Fruit fly (Drosophila melanogaster): Measurements from ENCODE around the gene Eig71Ee.

The Eig71Ee gene

dm6 chr3L:15660915-15661314, 5.1 kb upstream of the Eig71Ee start, which contains the start of the genes Eig71Ej and Eig71Ek:
TSS of gene Eig71Ej (minus strand) at chr3L:15661015.
TSS of gene Eig71Ek (plus strand) at chr3L:15661248.
- no peak for TF ChIP-seq CG4707 (GFP tag; optimal IDR thresholded peaks at IDR 0.05)
- no peak for TF ChIP-seq CG10267 (tag; optimal IDR thresholded peaks at IDR 0.05)

- peak; percentile 48 for TF ChIP-seq sens (GFP tag)
- TF ChIP-seq ssp (GFP tag; IDR thresholded peaks at IDR 0.05): no peak
Observed at dm6 chr3L:15659341-15659740, 3.5 kb upstream of the Eig71Ee start, which contains the start of the genes Eig71Eh and Eig71Ei. TSS of gene Eig71Eh (minus strand) at chr3L:15659441. TSS of gene Eig71Ei (plus strand) at chr3L:15659707.

DNA sequence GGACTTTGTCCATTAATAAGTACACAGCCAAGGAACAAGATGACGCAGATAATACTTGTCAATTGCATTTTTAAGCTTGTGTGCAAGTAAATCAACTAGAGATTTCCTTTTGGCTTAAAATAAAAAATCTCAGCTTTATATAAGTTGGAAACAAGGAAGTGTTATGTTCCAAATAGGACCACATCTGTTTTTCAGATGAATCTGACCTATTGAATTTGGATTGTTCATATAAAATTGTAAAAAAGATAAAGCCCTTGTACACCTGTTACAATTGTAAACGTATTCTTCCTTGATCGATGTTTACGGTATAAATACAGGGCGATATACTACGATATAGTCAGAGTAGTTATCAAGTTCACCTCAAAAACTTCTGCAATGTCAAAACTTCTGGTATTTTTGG, 1.5 kb upstream of the Eig71Ee start, which contains the start of the genes Eig71Ef and Eig71Eg:
Gene Eig71Ef, minus strand, starts transcription at position 101 of the 400 bp plus-strand sequence.
Gene Eig71Eg, plus strand, starts transcription at position 339 of the 400 bp plus-strand sequence.
- TF ChIP-seq HmgD (GFP tag; optimal IDR thresholded peaks at IDR 0.05) (no peak), bsh (GFP tag; optimal IDR thresholded peaks at IDR 0.05) (no peak), CG8359 (GFP tag; optimal IDR thresholded peaks at IDR 0.05; ENCODE audit: borderline replicate concordance) (no peak), CG10274 (GFP tag; optimal IDR thresholded peaks at IDR 0.05) (no peak), CG10565 (GFP tag; optimal IDR thresholded peaks at IDR 0.05) (no peak), CG17361 (GFP tag; IDR thresholded peaks at IDR 0.05) (no peak), CG18262 (tag; optimal IDR thresholded peaks at IDR 0.05) (no peak), Lim3 (GFP tag; IDR thresholded peaks at IDR 0.05) (no peak), CG8290 (GFP tag; optimal IDR thresholded peaks at IDR 0.05) (no peak), CG8290 (tag; optimal IDR thresholded peaks at IDR 0.05) (no peak), CG4328 (GFP tag; optimal IDR thresholded peaks at IDR 0.05) (no peak), CG31224 (GFP tag; IDR thresholded peaks at IDR 0.05) (no peak), CG9797 (GFP tag; optimal IDR thresholded peaks at IDR 0.05) (no peak)

dm6 chr3L:15652154-15652553, 3.7 kb downstream of the Eig71Ee start, which contains the start of the genes Eig71Ec and Eig71Ed:
TSS of gene Eig71Ec (minus strand) at chr3L:15652254.
TSS of gene Eig71Ed (plus strand) at chr3L:15652537.
- TF ChIP-seq NC2α (GFP tag; optimal IDR thresholded peaks at IDR 0.05): no peak
- TF ChIP-seq CG8290 (GFP tag; optimal IDR thresholded peaks at IDR 0.05): no peak
- TF ChIP-seq CG8290 (tag; optimal IDR thresholded peaks at IDR 0.05): no peak
- TF ChIP-seq Ets97D (GFP tag; optimal IDR thresholded peaks at IDR 0.05): no peak
- no peak for TF ChIP-seq Opbp (GFP tag; IDR thresholded peaks at IDR 0.05; ENCODE audit: partially characterized antibody)
- no peak for TF ChIP-seq HLH4C (GFP tag; IDR thresholded peaks at IDR 0.05; ENCODE audit: partially characterized antibody)
- no peak for TF ChIP-seq CG2678 (tag; optimal IDR thresholded peaks at IDR 0.05)
- TF ChIP-seq CG11093 (GFP tag; IDR thresholded peaks at IDR 0.05): no peak
- TF ChIP-seq crol (GFP tag; IDR thresholded peaks at IDR 0.05): no peak
- no peak for TF ChIP-seq CG11695 (GFP tag; IDR thresholded peaks at IDR 0.05)
- TF ChIP-seq Hr51 (GFP tag; optimal IDR thresholded peaks at IDR 0.05): no peak
- no peak for TF ChIP-seq CG10543 (GFP tag; optimal IDR thresholded peaks at IDR 0.05)
- TF ChIP-seq Mad (GFP tag; optimal IDR thresholded peaks at IDR 0.05): no peak
- no peak for TF ChIP-seq sc (optimal IDR thresholded peaks at IDR 0.05)
- TF ChIP-seq sc (GFP tag; optimal IDR thresholded peaks at IDR 0.05): no peak
- TF ChIP-seq Max (GFP tag; optimal IDR thresholded peaks at IDR 0.05): no peak
- no peak for TF ChIP-seq ac (GFP tag; optimal IDR thresholded peaks at IDR 0.05)
- TF ChIP-seq CG12942 (GFP tag; optimal IDR thresholded peaks at IDR 0.05): no peak

DNA sequence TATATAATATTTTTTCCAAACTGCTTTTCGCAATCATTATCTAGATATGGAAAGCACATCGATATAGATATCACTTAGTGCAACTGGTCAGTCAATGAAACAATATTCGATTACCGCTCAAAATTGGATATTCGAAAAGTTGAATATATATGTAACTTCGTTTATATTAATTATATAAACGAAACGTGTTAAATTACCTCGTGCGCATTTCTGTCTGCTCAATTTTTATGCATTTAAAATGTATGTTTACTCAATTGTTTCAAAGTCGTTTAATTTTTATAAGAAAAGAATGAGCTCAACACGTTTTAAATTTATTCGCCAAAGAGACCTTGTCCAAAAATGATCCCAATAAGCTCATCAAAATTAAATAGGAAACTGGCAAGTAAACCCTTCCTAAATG, 5.3 kb downstream of the Eig71Ee start, which contains the start of gene CG43084:
Gene CG43084, plus strand, starts transcription at position 301 of the 400 bp plus-strand sequence.
- no peak for TF ChIP-seq mld (GFP tag; IDR thresholded peaks at IDR 0.05; ENCODE audit: partially characterized antibody)
- TF ChIP-seq toy (GFP tag; IDR thresholded peaks at IDR 0.05): no peak
- TF ChIP-seq Gug (GFP tag; IDR thresholded peaks at IDR 0.05): no peak
- no peak for TF ChIP-seq CG31441 (GFP tag; IDR thresholded peaks at IDR 0.05)
- TF ChIP-seq CG7786 (GFP tag; optimal IDR thresholded peaks at IDR 0.05): no peak
- TF ChIP-seq Dek (tag; optimal IDR thresholded peaks at IDR 0.05): no peak
- no peak for TF ChIP-seq CG2129 (GFP tag; IDR thresholded peaks at IDR 0.05; ENCODE audit: partially characterized antibody)
- no peak for TF ChIP-seq CG3847 (GFP tag; IDR thresholded peaks at IDR 0.05)
- TF ChIP-seq HHEX (GFP tag; optimal IDR thresholded peaks at IDR 0.05): no peak
- TF ChIP-seq bcd (GFP tag; optimal IDR thresholded peaks at IDR 0.05): no peak
- no peak for TF ChIP-seq CG4404 (GFP tag; IDR thresholded peaks at IDR 0.05)
- TF ChIP-seq Nf-YA (GFP tag; IDR thresholded peaks at IDR 0.05): no peak
- no peak for TF ChIP-seq Rx (GFP tag; IDR thresholded peaks at IDR 0.05)
- no peak for TF ChIP-seq gsb (GFP tag; IDR thresholded peaks at IDR 0.05)
